Worm (Caenorhabditis elegans) whole organism, mixed stage, embryonic: ENCODE data around the gene M151.1.

ENCODE experiments used
- M03D4.4 ChIP-seq: sonication (generic microtip); optimal IDR thresholded peaks from 2 replicates; lab custom pipeline; 2017; ENCODE audit warnings: mild to moderate bottlenecking, missing genetic modification characterization, missing compliant biosample characterization
- bed-3 ChIP-seq: fragments of 200-800 bp; sonication (Bioruptor generic); optimal IDR thresholded peaks from 3 replicates; lab custom pipeline; 2018; ENCODE audit warnings: mild to moderate bottlenecking, missing genetic modification characterization, moderate library complexity, missing compliant biosample characterization
- blmp-1 ChIP-seq: fragments of 150-350 bp; optimal IDR thresholded peaks from 2 replicates; lab custom pipeline; 2014; ENCODE audit warnings: missing biosample characterization, missing genetic modification characterization
- ceh-39 ChIP-seq: fragments of 150-350 bp; optimal IDR thresholded peaks from 2 replicates; lab custom pipeline; 2014; ENCODE audit warnings: missing biosample characterization, missing genetic modification characterization
- ceh-83 ChIP-seq: fragments of 200-800 bp; sonication (Bioruptor generic); optimal IDR thresholded peaks from 2 replicates; lab custom pipeline; 2018; ENCODE audit warnings: mild to moderate bottlenecking, missing genetic modification characterization, missing compliant biosample characterization
- ces-1 ChIP-seq: fragments of 150-350 bp; optimal IDR thresholded peaks from 2 replicates; lab custom pipeline; 2014; ENCODE audit warnings: missing biosample characterization, missing genetic modification reagents, missing genetic modification characterization
- cnd-1 ChIP-seq: fragments of 200-800 bp; sonication (Bioruptor generic); optimal IDR thresholded peaks from 2 replicates; lab custom pipeline; 2018; ENCODE audit warnings: mild to moderate bottlenecking, missing genetic modification characterization, missing compliant biosample characterization
- drap-1 ChIP-seq: fragments of 200-800 bp; sonication (Bioruptor generic); optimal IDR thresholded peaks from 3 replicates; lab custom pipeline; 2018; ENCODE audit warnings: mild to moderate bottlenecking, missing genetic modification characterization, missing compliant biosample characterization
- elt-1 ChIP-seq: sonication (generic microtip); optimal IDR thresholded peaks from 2 replicates; lab custom pipeline; 2017; ENCODE audit warnings: missing genetic modification characterization, mild to moderate bottlenecking, missing compliant biosample characterization, antibody characterized with exemption, moderate library complexity, borderline replicate concordance; ENCODE audit not compliant: insufficient read depth
- flh-1 ChIP-seq: fragments of 200-800 bp; sonication (Bioruptor generic); optimal IDR thresholded peaks from 2 replicates; lab custom pipeline; 2018; ENCODE audit warnings: mild to moderate bottlenecking, missing genetic modification characterization, moderate library complexity, missing compliant biosample characterization
- ham-2 ChIP-seq: fragments of 200-800 bp; sonication (Bioruptor generic); optimal IDR thresholded peaks from 2 replicates; lab custom pipeline; 2018; ENCODE audit warnings: mild to moderate bottlenecking, missing genetic modification characterization, missing compliant biosample characterization
- hlh-1 ChIP-seq: fragments of 150-350 bp; optimal IDR thresholded peaks from 2 replicates; lab custom pipeline; 2014; ENCODE audit warnings: missing biosample characterization, missing genetic modification reagents, missing genetic modification characterization
- lin-13 ChIP-seq: fragments of 150-350 bp; optimal IDR thresholded peaks from 2 replicates; lab custom pipeline; 2014; ENCODE audit warnings: missing biosample characterization, missing genetic modification characterization
- lin-32 ChIP-seq: fragments of 200-800 bp; sonication (Bioruptor generic); optimal IDR thresholded peaks from 2 replicates; lab custom pipeline; 2018; ENCODE audit warnings: mild to moderate bottlenecking, missing genetic modification characterization, missing compliant biosample characterization
- lsy-2 ChIP-seq: fragments of 150-350 bp; optimal IDR thresholded peaks from 2 replicates; lab custom pipeline; 2014; ENCODE audit warnings: missing biosample characterization, missing genetic modification characterization
- mep-1 ChIP-seq: fragments of 150-350 bp; optimal IDR thresholded peaks from 2 replicates; lab custom pipeline; 2017; ENCODE audit warnings: missing biosample characterization, missing genetic modification reagents, missing genetic modification characterization, inconsistent platforms
- mls-2 ChIP-seq: sonication (generic microtip); optimal IDR thresholded peaks from 2 replicates; lab custom pipeline; 2016; ENCODE audit warnings: mild to moderate bottlenecking, missing genetic modification characterization, moderate library complexity, missing compliant biosample characterization
- nhr-12 ChIP-seq: fragments of 150-350 bp; optimal IDR thresholded peaks from 2 replicates; lab custom pipeline; 2014; ENCODE audit warnings: missing biosample characterization, missing genetic modification characterization
- nhr-2 ChIP-seq: fragments of 150-350 bp; optimal IDR thresholded peaks from 2 replicates; lab custom pipeline; 2014; ENCODE audit warnings: missing biosample characterization, missing genetic modification characterization
- nhr-237 ChIP-seq: fragments of 150-350 bp; optimal IDR thresholded peaks from 2 replicates; lab custom pipeline; 2014; ENCODE audit warnings: missing biosample characterization, missing genetic modification characterization
- nhr-28 ChIP-seq: fragments of 150-350 bp; optimal IDR thresholded peaks from 2 replicates; lab custom pipeline; 2014; ENCODE audit warnings: missing biosample characterization, missing genetic modification characterization
- nhr-76 ChIP-seq: sonication (generic microtip); optimal IDR thresholded peaks from 2 replicates; lab custom pipeline; 2017; ENCODE audit warnings: missing biosample characterization, missing genetic modification characterization
- pha-4 ChIP-seq: fragments of 150-350 bp; optimal IDR thresholded peaks from 2 replicates; lab custom pipeline; 2018; ENCODE audit warnings: missing biosample characterization, missing genetic modification reagents, missing genetic modification characterization
- snpc-4 ChIP-seq: fragments of 150-350 bp; optimal IDR thresholded peaks from 2 replicates; lab custom pipeline; 2014; ENCODE audit warnings: missing biosample characterization, missing genetic modification characterization
- sptf-1 ChIP-seq: sonication (generic microtip); optimal IDR thresholded peaks from 2 replicates; lab custom pipeline; 2017; ENCODE audit warnings: mild to moderate bottlenecking, missing genetic modification characterization, moderate library complexity, missing compliant biosample characterization
- tbx-8 ChIP-seq: fragments of 200-800 bp; sonication (Bioruptor generic); optimal IDR thresholded peaks from 2 replicates; lab custom pipeline; 2018; ENCODE audit warnings: mild to moderate bottlenecking, missing genetic modification characterization, moderate library complexity, missing compliant biosample characterization
- unc-120 ChIP-seq: sonication (generic microtip); optimal IDR thresholded peaks from 2 replicates; lab custom pipeline; 2017; ENCODE audit warnings: missing genetic modification characterization, missing compliant biosample characterization; ENCODE audit not compliant: poor library complexity, severe bottlenecking
- unc-39 ChIP-seq: fragments of 150-350 bp; optimal IDR thresholded peaks from 2 replicates; lab custom pipeline; 2014; ENCODE audit warnings: missing biosample characterization, missing genetic modification characterization
- unc-62 ChIP-seq: fragments of 150-350 bp; optimal IDR thresholded peaks from 2 replicates; lab custom pipeline; 2014; ENCODE audit warnings: missing biosample characterization, missing genetic modification reagents, missing genetic modification characterization
- zip-8 ChIP-seq: fragments of 150-350 bp; optimal IDR thresholded peaks from 2 replicates; lab custom pipeline; 2014; ENCODE audit warnings: missing biosample characterization, missing genetic modification characterization
- ztf-11 ChIP-seq: fragments of 150-350 bp; optimal IDR thresholded peaks from 2 replicates; lab custom pipeline; 2014; ENCODE audit warnings: missing biosample characterization, missing genetic modification characterization

Gene M151.1

DNA sequence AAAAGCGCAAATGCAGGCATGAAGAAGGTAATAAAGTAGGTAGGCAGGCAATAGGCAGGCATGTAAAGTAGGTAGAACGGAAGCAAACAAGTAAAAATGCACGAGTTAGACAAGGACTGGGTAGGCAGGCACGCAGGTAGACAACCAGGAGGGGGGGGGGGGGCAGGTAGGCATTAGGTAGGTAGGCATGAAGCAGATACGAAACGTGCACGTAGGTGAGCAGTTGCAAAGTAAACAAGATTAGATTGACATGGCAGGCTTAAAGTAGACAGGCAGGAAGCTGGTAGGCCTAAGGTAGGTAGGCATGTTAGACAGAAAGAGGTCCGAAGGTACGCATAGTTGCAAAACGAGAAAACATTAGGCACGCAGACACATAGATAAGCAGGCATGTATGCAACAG lies 37.7 kb downstream of the M151.1 start:
- TF ChIP-seq drap-1 (no peak), elt-1 (tag; lab: Kevin White, UChicago) (no peak), flh-1 (GFP tag; lab: Kevin White, UChicago) (no peak)

DNA sequence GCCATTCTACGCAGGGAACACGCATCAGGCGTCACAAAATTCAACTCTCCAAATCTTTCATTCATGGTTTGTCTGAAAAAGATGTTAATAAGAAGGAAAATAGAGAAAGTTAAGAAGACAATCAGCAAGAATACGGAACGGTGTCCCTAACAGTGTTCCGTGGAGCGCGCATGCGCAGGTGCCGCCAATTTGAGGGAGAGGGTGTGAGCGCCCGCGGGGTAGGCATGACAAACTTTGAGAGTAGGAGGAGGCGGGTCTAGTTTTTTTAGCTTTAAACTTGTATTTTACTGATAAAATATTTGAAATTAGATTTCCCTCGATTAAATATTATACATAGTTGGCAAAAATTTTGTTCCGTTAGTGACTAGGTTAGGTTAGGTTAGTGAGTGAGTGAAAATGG lies 39.1 kb downstream of the M151.1 start:
- TF ChIP-seq nhr-2 (no peak), nhr-237 (tag; lab: Kevin White, UChicago) (no peak), ham-2 (no peak), blmp-1 (tag; lab: Kevin White, UChicago) (no peak), ceh-39 (no peak), nhr-12 (tag; lab: Kevin White, UChicago) (no peak), ces-1 (GFP tag; lab: Kevin White, UChicago) (no peak), drap-1 (no peak), ztf-11 (tag; lab: Kevin White, UChicago) (no peak), nhr-28 (tag; lab: Kevin White, UChicago) (no peak), ceh-83 (GFP tag; lab: Kevin White, UChicago) (no peak), unc-62 (no peak), zip-8 (tag; lab: Kevin White, UChicago) (no peak), mls-2 (tag; lab: Kevin White, UChicago) (no peak), cnd-1 (tag; lab: Kevin White, UChicago) (no peak), flh-1 (GFP tag; lab: Kevin White, UChicago) (no peak), unc-120 (tag; lab: Kevin White, UChicago) (no peak), nhr-76 (no peak)
- TF ChIP-seq, all 35 proteins: peak for 0

DNA sequence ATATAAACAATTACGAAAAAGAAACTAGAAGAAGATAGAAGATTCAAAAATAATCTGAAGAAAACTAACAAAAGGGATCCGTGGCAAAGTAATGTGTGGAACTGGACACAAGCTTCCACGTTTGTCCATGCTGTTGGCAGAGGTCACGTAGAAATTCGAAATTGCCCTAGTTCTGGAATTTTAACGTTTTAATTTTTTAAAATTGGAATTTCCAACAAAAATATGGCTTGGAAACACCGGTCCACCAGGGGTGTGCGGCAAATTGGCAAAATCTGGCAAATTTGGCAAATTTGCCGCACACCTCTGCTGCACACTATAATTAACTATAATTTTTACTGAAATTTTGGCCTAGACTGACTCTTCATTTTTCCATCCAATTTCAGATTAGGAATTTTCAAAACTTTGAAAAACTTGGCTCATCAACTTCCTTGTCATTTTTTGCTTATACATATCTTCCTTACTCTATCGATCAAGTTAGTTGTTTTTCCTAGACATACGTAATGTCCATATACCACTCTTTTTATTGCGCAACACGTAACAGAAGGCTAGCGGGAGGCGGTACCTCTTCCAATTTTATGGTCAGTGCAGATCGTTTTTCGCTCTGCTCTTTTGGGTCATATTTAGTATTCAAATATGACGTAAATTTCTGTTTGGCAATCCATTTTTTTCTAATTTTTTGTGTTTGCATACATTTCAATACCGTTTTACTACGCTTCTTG lies 40.2 kb downstream of the M151.1 start, which contains the start of gene F19B10.10:
F19B10.10 (minus strand) TSS at position 51 of the 719 bp plus-strand sequence.
- TF ChIP-seq elt-1 (tag; lab: Kevin White, UChicago) (no peak), zip-8 (tag; lab: Kevin White, UChicago) (peak; percentile 92)
- TF ChIP-seq, all 35 proteins: peak for 1

DNA sequence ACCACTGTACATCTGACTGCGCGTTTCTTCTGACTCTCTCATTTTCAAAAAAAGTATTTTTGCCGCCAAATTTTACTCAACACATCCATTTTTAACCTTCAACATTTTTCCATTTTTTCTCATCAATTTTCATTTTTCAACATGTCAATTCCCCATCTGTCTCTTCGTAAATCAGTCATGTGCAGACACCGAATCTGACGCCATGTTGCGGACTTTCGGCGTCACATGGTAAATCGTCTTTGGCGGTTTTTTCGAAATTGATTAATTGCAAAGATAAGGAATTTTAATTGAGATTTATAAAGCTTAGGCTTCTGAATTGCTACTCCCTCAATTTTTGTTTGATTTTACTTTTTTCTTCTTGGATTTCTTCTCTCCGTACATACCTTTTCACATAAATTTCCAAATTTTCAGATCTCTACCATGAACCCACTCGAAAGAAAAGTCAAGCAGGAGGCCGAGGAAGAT lies 41.5 kb downstream of the M151.1 start, which contains the start of gene F19B10.1:
F19B10.1 (plus strand) TSS at position 415 of the 465 bp plus-strand sequence.
- TF ChIP-seq M03D4.4 (tag; lab: Kevin White, UChicago) (no peak), ceh-39 (no peak), tbx-8 (GFP tag; lab: Kevin White, UChicago) (no peak), hlh-1 (peak; percentile 82), unc-39 (tag; lab: Kevin White, UChicago) (no peak), mep-1 (peak; percentile 26), bed-3 (no peak), flh-1 (GFP tag; lab: Kevin White, UChicago) (no peak), nhr-237 (tag; lab: Kevin White, UChicago) (no peak), sptf-1 (no peak), mls-2 (tag; lab: Kevin White, UChicago) (no peak), lin-13 (tag; lab: Kevin White, UChicago) (peak; percentile 22), snpc-4 (tag; lab: Kevin White, UChicago) (no peak), pha-4 (tag; lab: Kevin White, UChicago) (peak; percentile 10), nhr-2 (no peak), unc-62 (peak; percentile 66), drap-1 (no peak), lsy-2 (no peak)
- TF ChIP-seq, all 35 proteins: peak for 5

DNA sequence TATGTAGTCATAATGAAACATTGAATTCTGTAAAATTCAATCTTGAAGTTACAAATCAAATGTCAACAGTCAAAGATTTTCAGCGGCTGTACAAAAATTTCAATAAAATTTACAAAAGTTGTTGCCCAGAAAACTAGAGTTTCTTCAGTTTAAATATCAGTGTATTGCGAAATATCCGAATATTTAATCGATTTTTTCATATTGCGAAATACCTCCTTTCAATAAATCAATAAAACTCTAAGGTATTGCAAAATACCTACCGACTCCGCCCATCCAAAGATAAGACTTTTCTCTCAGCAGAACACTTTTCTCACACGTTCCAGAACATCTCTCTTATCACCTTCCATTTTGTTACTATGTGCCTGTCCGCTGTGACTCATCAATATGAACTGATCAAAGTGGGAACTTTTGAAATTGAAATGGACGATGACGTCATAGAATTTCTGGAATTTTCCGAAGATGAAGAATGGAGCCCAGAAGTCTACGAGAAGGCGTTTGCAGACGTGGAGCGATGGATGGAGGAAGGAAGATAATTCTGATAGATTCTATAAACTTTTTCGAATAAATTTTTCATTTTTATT lies 43.3 kb downstream of the M151.1 start:
- TF ChIP-seq lin-32 (GFP tag; lab: Kevin White, UChicago) (no peak), cnd-1 (tag; lab: Kevin White, UChicago) (no peak), zip-8 (tag; lab: Kevin White, UChicago) (peak; percentile 77)
